Worm (Caenorhabditis elegans) whole organism, L3 larva: ENCODE results near the gene nduf-9.
"Not testable (repeated sequence)": the region's sequence is repeated elsewhere in the genome, so short reads cannot be mapped to it uniquely, and the experiment has no call there.

Experiments
- ZK546.5 ChIP-seq: sonication (generic microtip); optimal IDR thresholded peaks from 2 replicates; lab custom pipeline; 2017; ENCODE audit warnings: missing biosample characterization, missing genetic modification characterization
- aly-2 ChIP-seq: fragments of 150-350 bp; optimal IDR thresholded peaks from 2 replicates; lab custom pipeline; 2014; ENCODE audit warnings: missing biosample characterization, missing genetic modification characterization
- ama-1 ChIP-seq: fragments of 150-350 bp; optimal IDR thresholded peaks from 2 replicates; lab custom pipeline; 2018
- ceh-16 ChIP-seq: sonication (generic microtip); optimal IDR thresholded peaks from 2 replicates; lab custom pipeline; 2017; ENCODE audit warnings: missing biosample characterization, missing genetic modification characterization
- ceh-28 ChIP-seq: fragments of 150-350 bp; optimal IDR thresholded peaks from 2 replicates; lab custom pipeline; 2014; ENCODE audit warnings: missing biosample characterization, missing genetic modification reagents, missing genetic modification characterization
- ceh-9 ChIP-seq: sonication (generic microtip); optimal IDR thresholded peaks from 2 replicates; lab custom pipeline; 2018; ENCODE audit warnings: missing biosample characterization, missing genetic modification characterization
- egl-27 ChIP-seq: sonication (generic microtip); optimal IDR thresholded peaks from 4 replicates; lab custom pipeline; 2017; ENCODE audit warnings: missing biosample characterization, missing genetic modification reagents, missing genetic modification characterization
- egl-5 ChIP-seq: fragments of 150-350 bp; optimal IDR thresholded peaks from 2 replicates; lab custom pipeline; 2017; ENCODE audit warnings: missing biosample characterization, missing genetic modification reagents, missing genetic modification characterization, inconsistent platforms
- elt-1 ChIP-seq: fragments of 150-350 bp; optimal IDR thresholded peaks from 2 replicates; lab custom pipeline; 2014; ENCODE audit warnings: missing biosample characterization, missing genetic modification characterization
- elt-2 ChIP-seq: sonication (generic microtip); optimal IDR thresholded peaks from 2 replicates; lab custom pipeline; 2016; ENCODE audit warnings: missing genetic modification reagents, mild to moderate bottlenecking, missing genetic modification characterization, missing compliant biosample characterization
- elt-3 ChIP-seq, 3 experiments: fragments of 150-350 bp in 1 of 3; sonication (generic microtip) in 2 of 3; optimal IDR thresholded peaks; 2 replicates in 2 of 3; 4 replicates in 1 of 3; lab custom pipeline; 2014 to 2017; ENCODE audit warnings: missing biosample characterization in 3 of 3, missing genetic modification characterization in 3 of 3
- fkh-10 ChIP-seq: sonication (generic microtip); optimal IDR thresholded peaks from 2 replicates; lab custom pipeline; 2017; ENCODE audit warnings: missing biosample characterization, missing genetic modification reagents, missing genetic modification characterization
- fkh-2 ChIP-seq: fragments of 150-350 bp; optimal IDR thresholded peaks from 2 replicates; lab custom pipeline; 2014; ENCODE audit warnings: missing biosample characterization, missing genetic modification reagents, missing genetic modification characterization
- fos-1 ChIP-seq: fragments of 150-350 bp; optimal IDR thresholded peaks from 2 replicates; lab custom pipeline; 2014; ENCODE audit warnings: missing biosample characterization, missing genetic modification characterization
- lin-39 ChIP-seq: fragments of 150-350 bp; optimal IDR thresholded peaks from 2 replicates; lab custom pipeline; 2018; ENCODE audit warnings: missing biosample characterization, missing genetic modification reagents, missing genetic modification characterization
- lsy-12 ChIP-seq: sonication (generic microtip); optimal IDR thresholded peaks from 2 replicates; lab custom pipeline; 2016; ENCODE audit warnings: mild to moderate bottlenecking, missing genetic modification characterization, missing compliant biosample characterization
- mdl-1 ChIP-seq: fragments of 150-350 bp; optimal IDR thresholded peaks from 2 replicates; lab custom pipeline; 2014; ENCODE audit warnings: missing biosample characterization, missing genetic modification characterization
- mml-1 ChIP-seq: fragments of 150-350 bp; sonication (generic microtip); optimal IDR thresholded peaks from 3 replicates; lab custom pipeline; 2014; ENCODE audit warnings: missing biosample characterization, missing genetic modification characterization
- nfya-1 ChIP-seq: sonication (generic microtip); optimal IDR thresholded peaks from 2 replicates; lab custom pipeline; 2017; ENCODE audit warnings: missing genetic modification characterization, mild to moderate bottlenecking, missing compliant biosample characterization, antibody characterized with exemption, moderate library complexity; ENCODE audit not compliant: insufficient read depth
- nhr-11 ChIP-seq: fragments of 150-350 bp; optimal IDR thresholded peaks from 2 replicates; lab custom pipeline; 2014; ENCODE audit warnings: missing biosample characterization, missing genetic modification characterization
- nhr-12 ChIP-seq: fragments of 150-350 bp; optimal IDR thresholded peaks from 2 replicates; lab custom pipeline; 2014; ENCODE audit warnings: missing biosample characterization, missing genetic modification characterization
- nhr-23 ChIP-seq: fragments of 150-350 bp; optimal IDR thresholded peaks from 2 replicates; lab custom pipeline; 2014; ENCODE audit warnings: missing biosample characterization, missing genetic modification reagents, missing genetic modification characterization
- nhr-237 ChIP-seq: fragments of 150-350 bp; optimal IDR thresholded peaks from 2 replicates; lab custom pipeline; 2014; ENCODE audit warnings: missing biosample characterization, missing genetic modification characterization
- nhr-25 ChIP-seq: sonication (generic microtip); optimal IDR thresholded peaks from 2 replicates; lab custom pipeline; 2017; ENCODE audit warnings: missing biosample characterization, missing genetic modification characterization
- nhr-28 ChIP-seq: fragments of 150-350 bp; optimal IDR thresholded peaks from 2 replicates; lab custom pipeline; 2014; ENCODE audit warnings: missing biosample characterization, missing genetic modification characterization
- nhr-67 ChIP-seq: fragments of 150-350 bp; optimal IDR thresholded peaks from 2 replicates; lab custom pipeline; 2014; ENCODE audit warnings: missing biosample characterization, missing genetic modification characterization
- nhr-76 ChIP-seq: fragments of 150-350 bp; sonication (generic microtip); optimal IDR thresholded peaks from 5 replicates; lab custom pipeline; 2014; ENCODE audit warnings: missing biosample characterization, missing genetic modification characterization
- nhr-77 ChIP-seq: fragments of 150-350 bp; optimal IDR thresholded peaks from 2 replicates; lab custom pipeline; 2014; ENCODE audit warnings: missing biosample characterization, missing genetic modification characterization
- pha-4 ChIP-seq: fragments of 150-350 bp; optimal IDR thresholded peaks from 2 replicates; lab custom pipeline; 2014; ENCODE audit warnings: missing biosample characterization, missing genetic modification reagents, missing genetic modification characterization
- pqm-1 ChIP-seq: fragments of 150-350 bp; optimal IDR thresholded peaks from 2 replicates; lab custom pipeline; 2017; ENCODE audit warnings: missing biosample characterization, missing genetic modification characterization, inconsistent platforms
- sea-2 ChIP-seq: fragments of 150-350 bp; sonication (generic microtip); optimal IDR thresholded peaks from 4 replicates; lab custom pipeline; 2014; ENCODE audit warnings: missing biosample characterization, missing genetic modification reagents, missing genetic modification characterization
- skn-1 ChIP-seq: fragments of 150-350 bp; optimal IDR thresholded peaks from 2 replicates; lab custom pipeline; 2014; ENCODE audit warnings: missing biosample characterization, missing genetic modification characterization
- tbx-2 ChIP-seq: sonication (generic microtip); optimal IDR thresholded peaks from 2 replicates; lab custom pipeline; 2016; ENCODE audit warnings: mild to moderate bottlenecking, missing genetic modification characterization, missing compliant biosample characterization
- unc-39 ChIP-seq: sonication (generic microtip); optimal IDR thresholded peaks from 4 replicates; lab custom pipeline; 2017; ENCODE audit warnings: missing biosample characterization, missing genetic modification characterization
- unc-62 ChIP-seq: fragments of 150-350 bp; sonication (generic microtip); optimal IDR thresholded peaks from 4 replicates; lab custom pipeline; 2014; ENCODE audit warnings: missing biosample characterization, missing genetic modification reagents, missing genetic modification characterization
- zag-1 ChIP-seq: fragments of 150-350 bp; optimal IDR thresholded peaks from 2 replicates; lab custom pipeline; 2014; ENCODE audit warnings: missing biosample characterization, missing genetic modification characterization
- ztf-11 ChIP-seq: fragments of 150-350 bp; optimal IDR thresholded peaks from 2 replicates; lab custom pipeline; 2014; ENCODE audit warnings: missing biosample characterization, missing genetic modification characterization
- ztf-4 ChIP-seq: fragments of 150-350 bp; optimal IDR thresholded peaks from 2 replicates; lab custom pipeline; 2014; ENCODE audit warnings: missing biosample characterization, missing genetic modification characterization

Gene nduf-9

DNA sequence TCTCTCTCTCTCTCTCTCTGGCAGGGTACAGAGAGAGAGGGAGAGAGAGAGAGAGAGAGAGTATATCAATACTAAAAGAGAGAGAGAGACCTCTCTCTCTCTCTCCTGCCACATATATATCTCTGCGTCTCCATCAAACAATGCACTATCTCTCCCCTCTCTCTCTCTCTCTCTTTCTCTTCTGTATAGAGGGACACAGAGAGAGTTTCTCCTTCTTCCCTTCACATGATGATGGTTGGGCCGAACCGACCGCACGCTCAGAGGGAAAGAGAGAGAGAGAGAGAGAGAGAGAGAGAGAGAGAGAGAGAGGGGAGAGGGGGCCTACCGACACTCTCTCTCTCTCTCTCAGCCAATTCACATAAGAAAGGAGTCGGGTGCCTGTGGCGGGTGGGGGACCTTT, 23.3 kb upstream of the nduf-9 start (continued):
- TF ChIP-seq zag-1 (no peak), unc-62 (no peak), aly-2 (tag; lab: Kevin White, UChicago) (no peak), elt-1 (tag; lab: Kevin White, UChicago) (no peak), ZK546.5 (tag; lab: Kevin White, UChicago) (no peak), nhr-67 (tag; lab: Kevin White, UChicago) (no peak), nhr-77 (tag; lab: Kevin White, UChicago) (no peak), nhr-237 (tag; lab: Kevin White, UChicago) (no peak), skn-1 (tag; lab: Kevin White, UChicago) (no peak), nhr-12 (tag; lab: Kevin White, UChicago) (no peak), ceh-16 (tag; lab: Kevin White, UChicago) (no peak), ama-1 (lab: Kevin White, UChicago) (no peak), sea-2 (GFP tag; lab: Kevin White, UChicago) (no peak), nhr-76 (tag; lab: Kevin White, UChicago) (no peak), ceh-9 (tag; lab: Kevin White, UChicago) (no peak), mml-1 (no peak)

DNA sequence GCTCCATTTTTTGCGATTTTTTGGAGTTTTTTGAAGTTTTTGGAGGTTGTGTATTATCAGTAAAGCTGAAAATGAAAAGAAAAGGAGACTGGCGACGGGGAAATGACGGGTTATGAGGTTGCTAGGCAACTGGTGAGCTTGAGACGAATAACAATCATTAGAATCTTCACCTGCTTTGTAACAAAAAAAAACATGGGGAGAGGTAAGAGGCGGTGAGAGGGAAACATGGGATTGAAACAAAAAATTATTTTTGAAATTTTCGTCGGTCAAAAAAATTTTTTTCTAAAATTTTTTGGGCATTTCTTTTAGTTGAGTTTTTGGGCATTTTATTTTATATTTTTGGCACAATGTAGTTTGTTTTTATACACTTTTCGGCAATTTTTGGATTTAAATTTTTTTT, 18.2 kb upstream of the nduf-9 start, which contains the start of gene Y53G8AM.7:
TSS of gene Y53G8AM.7 (minus strand) at position 101 of the 400 bp plus-strand sequence.
- TF ChIP-seq elt-1 (tag; lab: Kevin White, UChicago): no peak
- no peak for TF ChIP-seq ztf-11 (tag; lab: Kevin White, UChicago)
- no peak for TF ChIP-seq nhr-76 (tag; lab: Kevin White, UChicago)
- TF ChIP-seq unc-62: no peak
- no peak for TF ChIP-seq nhr-25 (tag; lab: Kevin White, UChicago)
- TF ChIP-seq ZK546.5 (tag; lab: Kevin White, UChicago): no peak
- TF ChIP-seq ama-1 (lab: Kevin White, UChicago): no peak
- TF ChIP-seq egl-27: no peak
- no peak for TF ChIP-seq nfya-1
- no peak for TF ChIP-seq mml-1
- TF ChIP-seq aly-2 (tag; lab: Kevin White, UChicago): no peak
- TF ChIP-seq egl-5 (tag; lab: Kevin White, UChicago): no peak
- TF ChIP-seq elt-3 (tag; optimal IDR thresholded peaks at IDR 0.05; lab: Kevin White, UChicago): no peak
- TF ChIP-seq elt-2 (tag; lab: Kevin White, UChicago): no peak
- no peak for TF ChIP-seq lsy-12
- no peak for TF ChIP-seq ceh-28 (tag; lab: Kevin White, UChicago)
- no peak for TF ChIP-seq ztf-4 (tag; lab: Kevin White, UChicago)
- no peak for TF ChIP-seq tbx-2 (tag; lab: Kevin White, UChicago)
- TF ChIP-seq nhr-77 (tag; lab: Kevin White, UChicago): no peak
- TF ChIP-seq nhr-11 (tag; lab: Kevin White, UChicago): no peak

DNA sequence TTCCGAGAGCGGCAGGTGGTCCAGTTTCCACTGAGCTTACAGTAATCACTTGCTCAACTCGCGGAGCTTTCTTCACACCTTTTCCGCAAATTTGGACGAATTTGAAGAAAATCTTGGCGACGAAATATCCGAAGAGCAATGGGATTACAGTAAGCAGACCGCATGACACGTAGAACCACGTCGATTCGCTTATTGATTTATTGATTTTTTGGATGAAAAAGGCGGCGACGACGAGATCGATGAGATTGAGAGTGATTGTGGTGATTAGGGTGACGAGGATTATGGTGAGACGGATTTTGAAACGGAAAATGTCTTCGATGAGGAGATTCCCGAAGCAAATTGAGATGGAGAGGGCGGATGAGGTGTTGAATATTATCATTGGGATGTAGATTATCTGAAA, 15.3 kb upstream of the nduf-9 start:
- peak; percentile 64 for TF ChIP-seq ceh-28 (tag; lab: Kevin White, UChicago)
- TF ChIP-seq pha-4: no peak

DNA sequence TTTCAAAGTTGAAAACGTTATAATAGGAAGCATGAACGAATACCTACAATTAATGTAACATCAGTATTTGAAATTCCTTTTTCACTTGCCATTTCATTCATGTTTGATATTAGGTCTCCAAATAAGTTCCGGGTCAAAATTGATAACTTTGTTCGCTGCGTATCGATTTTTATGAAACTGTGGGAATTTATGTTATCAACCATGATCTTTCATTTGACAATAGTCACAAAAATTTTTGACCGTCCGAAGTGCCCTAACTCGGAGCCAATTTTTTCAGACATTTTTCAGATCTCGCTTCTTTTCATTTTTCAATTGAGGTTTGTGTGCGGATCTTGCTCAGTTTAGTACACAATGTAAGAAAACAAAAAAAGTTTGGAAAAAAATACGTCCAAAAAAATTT, 11.3 kb upstream of the nduf-9 start, which contains the start of gene Y53G8AM.6:
TSS of gene Y53G8AM.6 (minus strand) at position 101 of the 400 bp plus-strand sequence.
- not testable (repeated sequence) for TF ChIP-seq lin-39; pqm-1; ceh-9 (tag; lab: Kevin White, UChicago)
- TF ChIP-seq, all 47 proteins: peak for 0; not testable (repeated sequence) for 47

DNA sequence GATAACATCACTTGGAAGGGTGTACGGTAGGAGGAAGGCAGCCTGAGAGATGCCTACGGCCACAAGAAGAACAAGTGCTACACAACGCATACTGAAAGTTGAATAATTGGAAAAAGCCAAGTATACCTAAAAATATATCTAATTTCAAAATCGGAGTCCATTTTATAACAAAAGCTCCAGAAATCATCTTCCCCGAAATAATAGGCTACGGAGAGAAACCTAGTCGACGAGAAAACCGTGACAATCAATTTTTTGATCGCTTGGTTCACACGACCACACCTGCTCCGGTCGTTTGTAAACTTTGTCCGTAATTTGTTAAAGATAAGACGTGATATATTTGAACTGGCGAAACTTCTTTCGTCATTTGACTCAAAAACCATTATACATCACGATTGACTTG, 9.9 kb upstream of the nduf-9 start, which contains the start of gene nspg-7.2:
TSS of gene nspg-7.2 (minus strand) at position 101 of the 400 bp plus-strand sequence.
- no peak for TF ChIP-seq nhr-12 (tag; lab: Kevin White, UChicago)
- TF ChIP-seq nhr-76 (tag; lab: Kevin White, UChicago): no peak
- no peak for TF ChIP-seq nhr-77 (tag; lab: Kevin White, UChicago)
- TF ChIP-seq nhr-28: no peak
- no peak for TF ChIP-seq lin-39
- TF ChIP-seq fos-1 (tag; lab: Kevin White, UChicago): no peak
- TF ChIP-seq unc-39 (tag; lab: Kevin White, UChicago): no peak
- TF ChIP-seq fkh-2: no peak
- no peak for TF ChIP-seq nhr-237 (tag; lab: Kevin White, UChicago)
- TF ChIP-seq ceh-9 (tag; lab: Kevin White, UChicago): no peak
- TF ChIP-seq nhr-67 (tag; lab: Kevin White, UChicago): no peak
- no peak for TF ChIP-seq mdl-1 (tag; lab: Kevin White, UChicago)
- no peak for TF ChIP-seq nhr-23 (tag; lab: Kevin White, UChicago)
- no peak for TF ChIP-seq tbx-2 (tag; lab: Kevin White, UChicago)
- no peak for TF ChIP-seq nfya-1
- TF ChIP-seq fkh-10 (GFP tag; lab: Kevin White, UChicago): no peak
- TF ChIP-seq nhr-25 (tag; lab: Kevin White, UChicago): no peak
- no peak for TF ChIP-seq ztf-4 (tag; lab: Kevin White, UChicago)
- no peak for TF ChIP-seq nhr-11 (tag; lab: Kevin White, UChicago)
- TF ChIP-seq, all 47 proteins: peak for 0
